Worm (Caenorhabditis elegans): Measurements from ENCODE around the gene avr-15.

DNA sequence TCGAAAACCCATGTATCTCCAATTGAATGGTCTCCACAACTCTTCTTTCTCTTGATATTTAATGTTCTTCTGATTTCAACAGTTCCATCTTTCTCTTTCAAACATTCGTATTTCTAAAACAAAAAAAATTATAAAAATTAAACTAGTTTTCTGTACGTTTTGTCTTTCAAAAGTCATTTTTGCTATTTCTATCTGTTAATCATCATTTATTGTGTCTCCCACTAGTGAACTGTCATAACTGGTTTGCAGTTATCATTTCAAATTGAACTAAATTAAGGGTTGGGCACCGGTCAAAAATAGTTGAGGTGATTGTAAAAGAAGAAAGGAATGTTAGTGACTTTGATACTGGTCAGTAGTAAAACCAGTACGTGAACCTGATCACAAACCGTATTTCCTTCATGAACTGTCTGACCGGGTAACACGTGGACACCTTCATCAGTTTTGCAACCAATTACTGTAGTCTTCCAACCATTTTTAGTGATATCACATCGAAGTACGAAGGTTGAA is 23.2 kb downstream of the avr-15 start:
- TF ChIP-seq T22C8.4 (GFP tag; IDR thresholded peaks at IDR 0.05), result no peak
- TF ChIP-seq med-1 (GFP tag; optimal IDR thresholded peaks at IDR 0.05; ENCODE audit: insufficient read depth), result no peak
- TF ChIP-seq flt-1 (GFP tag; IDR thresholded peaks at IDR 0.05), result no peak
- no peak for TF ChIP-seq tab-1 (GFP tag; IDR thresholded peaks at IDR 0.05)
- TF ChIP-seq cog-1 (tag; optimal IDR thresholded peaks at IDR 0.05), result no peak
- TF ChIP-seq ref-1 (GFP tag; conservative IDR thresholded peaks at IDR 0.05), result no peak
- TF ChIP-seq klf-2 (GFP tag; conservative IDR thresholded peaks at IDR 0.05), result no peak
